Worm (Caenorhabditis elegans): ENCODE measurements around the gene cki-2.

DNA sequence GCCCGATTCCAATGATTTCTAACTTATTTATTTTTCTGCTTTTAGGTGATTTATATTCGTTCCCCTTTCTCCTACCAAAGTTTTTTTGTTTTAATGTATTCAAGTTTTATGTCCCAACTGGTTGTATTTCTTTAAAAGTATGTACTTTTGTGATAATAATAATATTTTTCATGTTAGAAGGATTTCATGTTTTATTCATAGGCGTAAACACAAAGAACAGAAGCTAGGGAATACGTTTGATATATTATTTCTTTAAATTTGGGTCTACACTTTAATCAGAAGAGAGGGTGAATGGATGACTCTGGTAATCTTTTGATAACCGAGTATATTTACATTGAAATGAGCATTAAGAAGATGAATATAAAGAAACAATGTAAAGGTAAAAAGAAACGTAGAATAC is 49.8 kb downstream of the cki-2 start:
- TF ChIP-seq sea-1 (GFP tag; conservative IDR thresholded peaks at IDR 0.05) (no peak), tra-4 (tag; optimal IDR thresholded peaks at IDR 0.05) (no peak)
